Worm (Caenorhabditis elegans): ENCODE data around the gene srsx-19.

The srsx-19 gene

DNA sequence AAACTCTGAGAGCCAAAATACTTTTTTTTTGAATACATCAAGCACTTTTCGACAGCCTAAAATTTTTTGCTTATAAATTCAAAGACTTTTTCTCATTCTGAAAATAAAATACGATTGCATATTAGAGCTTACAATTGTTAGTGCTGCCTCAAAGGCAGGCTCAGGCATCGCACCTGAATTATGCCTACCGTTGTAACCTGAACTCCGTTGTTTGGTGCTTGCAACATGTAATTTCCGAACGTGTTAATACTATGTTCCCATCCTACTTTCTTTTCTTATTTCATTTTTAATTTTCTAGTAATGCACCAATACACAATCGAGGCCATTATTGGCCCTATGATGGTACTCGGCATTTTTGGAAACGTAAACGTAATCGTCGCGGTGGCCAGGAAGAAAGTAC lies at the start of gene srsx-19:
TSS of gene srsx-19 (plus strand) at position 301 of the 400 bp plus-strand sequence.
- TF ChIP-seq ZK546.5 (tag; optimal IDR thresholded peaks at IDR 0.05) (no peak), zag-1 (tag; optimal IDR thresholded peaks at IDR 0.05) (no peak), hmg-11 (tag; optimal IDR thresholded peaks at IDR 0.05) (no peak), daf-12 (tag; optimal IDR thresholded peaks at IDR 0.05) (no peak), lsy-12 (tag; optimal IDR thresholded peaks at IDR 0.05) (no peak), snpc-4 (tag; optimal IDR thresholded peaks at IDR 0.05) (no peak), ceh-82 (tag; optimal IDR thresholded peaks at IDR 0.05) (no peak), nhr-28 (tag; optimal IDR thresholded peaks at IDR 0.05) (no peak), nhr-11 (tag; optimal IDR thresholded peaks at IDR 0.05) (no peak), nhr-67 (tag; optimal IDR thresholded peaks at IDR 0.05) (no peak), nhr-77 (tag; optimal IDR thresholded peaks at IDR 0.05) (no peak), R02D3.7 (tag; optimal IDR thresholded peaks at IDR 0.05) (no peak), lin-39 (tag; optimal IDR thresholded peaks at IDR 0.05) (no peak), ztf-4 (tag; optimal IDR thresholded peaks at IDR 0.05) (no peak), lin-15B (tag; optimal IDR thresholded peaks at IDR 0.05) (no peak), nhr-76 (tag; optimal IDR thresholded peaks at IDR 0.05) (no peak), ztf-11 (tag; optimal IDR thresholded peaks at IDR 0.05) (no peak), egl-27 (tag; optimal IDR thresholded peaks at IDR 0.05) (no peak), sea-2 (GFP tag; optimal IDR thresholded peaks at IDR 0.05) (no peak)

DNA sequence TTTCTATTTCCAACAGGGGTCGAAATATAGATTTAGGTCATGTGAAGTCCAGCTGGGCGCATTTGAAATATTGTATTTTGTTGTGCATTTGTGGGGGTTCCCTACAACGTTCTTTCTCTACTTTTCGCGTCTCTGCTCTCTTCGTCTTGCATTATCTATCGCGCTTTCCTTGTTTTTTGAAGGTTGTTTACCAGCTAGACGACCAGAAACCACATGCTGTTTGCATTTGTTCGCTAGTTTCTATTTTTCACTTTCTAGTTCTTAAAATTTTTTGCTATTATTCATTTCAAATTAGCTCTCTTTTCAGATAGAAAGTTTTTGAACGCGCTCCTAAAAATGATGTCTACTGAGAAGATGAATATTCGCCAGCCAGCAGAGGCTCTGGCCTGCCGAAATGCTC lies 48.0 kb upstream of the srsx-19 start, which contains the start of gene F55B12.10:
TSS of gene F55B12.10 (plus strand) at position 301 of the 400 bp plus-strand sequence.
- TF ChIP-seq nhr-23 (tag; optimal IDR thresholded peaks at IDR 0.05): no peak
- TF ChIP-seq ceh-28 (tag; optimal IDR thresholded peaks at IDR 0.05): no peak
- no peak for TF ChIP-seq pqm-1 (tag; optimal IDR thresholded peaks at IDR 0.05)
- TF ChIP-seq ceh-82 (tag; optimal IDR thresholded peaks at IDR 0.05): no peak
- no peak for TF ChIP-seq nhr-77 (tag; optimal IDR thresholded peaks at IDR 0.05)
- no peak for TF ChIP-seq daf-12 (tag; optimal IDR thresholded peaks at IDR 0.05)
- no peak for TF ChIP-seq nhr-25 (tag; optimal IDR thresholded peaks at IDR 0.05)
- TF ChIP-seq tbx-2 (tag; optimal IDR thresholded peaks at IDR 0.05): no peak
- TF ChIP-seq lin-15B (tag; optimal IDR thresholded peaks at IDR 0.05): no peak
- no peak for TF ChIP-seq nfya-1 (tag; optimal IDR thresholded peaks at IDR 0.05; ENCODE audit: insufficient read depth)
- TF ChIP-seq aly-2 (tag; optimal IDR thresholded peaks at IDR 0.05): no peak
- TF ChIP-seq fos-1 (tag; optimal IDR thresholded peaks at IDR 0.05): no peak
- TF ChIP-seq fkh-2 (tag; optimal IDR thresholded peaks at IDR 0.05): no peak
- no peak for TF ChIP-seq elt-2 (tag; optimal IDR thresholded peaks at IDR 0.05)
- TF ChIP-seq lin-39 (tag; optimal IDR thresholded peaks at IDR 0.05): no peak
- TF ChIP-seq nhr-12 (tag; optimal IDR thresholded peaks at IDR 0.05): no peak
- no peak for TF ChIP-seq nhr-76 (tag; optimal IDR thresholded peaks at IDR 0.05)
- no peak for TF ChIP-seq egl-5 (tag; optimal IDR thresholded peaks at IDR 0.05)

DNA sequence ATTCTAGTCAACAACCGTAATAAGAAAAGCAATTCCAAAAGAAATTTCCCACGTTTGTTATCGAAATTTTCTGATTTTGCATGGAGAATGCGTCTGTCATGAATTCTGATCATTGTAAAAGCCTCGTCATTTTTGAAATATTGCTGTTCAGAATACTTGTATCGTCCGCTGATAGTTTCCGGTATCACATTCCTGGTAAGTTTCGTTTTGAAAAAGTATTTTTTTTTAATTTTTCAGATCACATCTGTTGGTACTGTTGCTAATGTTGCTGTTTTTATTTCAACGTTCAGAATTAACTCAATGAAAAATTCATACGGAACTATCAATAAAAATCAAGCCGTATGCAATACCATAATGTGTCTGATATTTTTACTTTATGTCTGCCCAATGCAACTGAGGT lies 46.5 kb upstream of the srsx-19 start, which contains the start of gene srx-17:
TSS of gene srx-17 (plus strand) at position 301 of the 400 bp plus-strand sequence.
- TF ChIP-seq nhr-28 (tag; optimal IDR thresholded peaks at IDR 0.05) (no peak), fkh-10 (GFP tag; optimal IDR thresholded peaks at IDR 0.05) (no peak), ceh-82 (tag; optimal IDR thresholded peaks at IDR 0.05) (no peak), nhr-12 (tag; optimal IDR thresholded peaks at IDR 0.05) (no peak), pqm-1 (tag; optimal IDR thresholded peaks at IDR 0.05) (no peak), lin-39 (tag; optimal IDR thresholded peaks at IDR 0.05) (no peak)

DNA sequence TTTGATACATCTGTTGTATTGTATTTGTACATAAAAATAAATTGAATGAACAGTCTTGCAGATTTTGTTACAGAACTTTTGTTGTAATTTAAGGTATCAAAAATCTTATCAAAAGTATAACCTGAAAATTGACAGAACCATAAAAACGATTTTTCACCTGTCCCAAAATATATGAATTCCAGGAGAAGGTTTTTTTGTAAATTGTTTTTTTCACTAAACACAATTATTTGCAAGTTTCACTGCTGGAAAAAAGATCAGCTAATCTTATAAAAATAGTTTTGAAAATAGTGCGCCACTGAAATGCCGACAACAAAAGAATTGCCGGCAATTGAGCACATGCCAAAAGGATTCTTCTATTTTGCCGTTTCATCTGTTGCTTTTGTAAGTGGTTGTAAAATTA lies 44.3 kb upstream of the srsx-19 start, which contains the start of gene srx-130:
TSS of gene srx-130 (plus strand) at position 301 of the 400 bp plus-strand sequence.
- TF ChIP-seq unc-39 (tag; optimal IDR thresholded peaks at IDR 0.05) (no peak), pqm-1 (tag; optimal IDR thresholded peaks at IDR 0.05) (no peak), fkh-2 (tag; optimal IDR thresholded peaks at IDR 0.05) (no peak), zag-1 (tag; optimal IDR thresholded peaks at IDR 0.05) (no peak), daf-12 (tag; optimal IDR thresholded peaks at IDR 0.05) (no peak), mdl-1 (tag; optimal IDR thresholded peaks at IDR 0.05) (no peak), nhr-76 (tag; optimal IDR thresholded peaks at IDR 0.05) (no peak), lin-39 (tag; optimal IDR thresholded peaks at IDR 0.05) (no peak), nhr-25 (tag; optimal IDR thresholded peaks at IDR 0.05) (no peak), nhr-237 (tag; optimal IDR thresholded peaks at IDR 0.05) (no peak), nhr-23 (tag; optimal IDR thresholded peaks at IDR 0.05) (no peak), elt-3 (tag; optimal IDR thresholded peaks at IDR 0.05) (no peak)

All from whole organism, L3 larva.